Fruit fly (Drosophila melanogaster) whole organism, embryonic: ENCODE results near the gene GAPcenA.

Experiments
- BEAF-32 ChIP-seq: fragments of 200-800 bp; sonication (Bioruptor generic); optimal IDR thresholded peaks from 3 replicates; lab custom pipeline; 2017; ENCODE audit warnings: missing biosample characterization, missing genetic modification characterization, mild to moderate bottlenecking, moderate library complexity, missing genetic modification reagents
- CG10543 ChIP-seq: fragments of 200-800 bp; sonication (Bioruptor generic); optimal IDR thresholded peaks from 3 replicates; lab custom pipeline; 2017; ENCODE audit warnings: missing biosample characterization, mild to moderate bottlenecking, missing genetic modification characterization, moderate library complexity
- CG11093 ChIP-seq: fragments of 200-800 bp; sonication (Bioruptor generic); IDR thresholded peaks from 3 replicates; pipeline ENCODE4 v1.3.6; 2022; ENCODE audit warnings: missing biosample characterization, missing genetic modification characterization
- CG12299 ChIP-seq: fragments of 200-800 bp; sonication (Bioruptor generic); optimal IDR thresholded peaks from 2 replicates; lab custom pipeline; 2018; ENCODE audit warnings: missing biosample characterization, mild to moderate bottlenecking, missing genetic modification characterization
- CG1233 ChIP-seq: fragments of 200-800 bp; sonication (Bioruptor generic); optimal IDR thresholded peaks from 4 replicates; lab custom pipeline; 2018; ENCODE audit warnings: missing biosample characterization, mild to moderate bottlenecking, missing genetic modification characterization
- CG12744 ChIP-seq: fragments of 200-800 bp; sonication (Bioruptor generic); optimal IDR thresholded peaks from 2 replicates; lab custom pipeline; 2016; ENCODE audit warnings: missing biosample characterization, missing genetic modification characterization
- CG13123 ChIP-seq: fragments of 200-800 bp; sonication (Bioruptor generic); optimal IDR thresholded peaks from 2 replicates; lab custom pipeline; 2016; ENCODE audit warnings: missing biosample characterization, missing genetic modification characterization
- CG1792 ChIP-seq: fragments of 200-800 bp; sonication (Bioruptor generic); optimal IDR thresholded peaks from 2 replicates; lab custom pipeline; 2016; ENCODE audit warnings: missing biosample characterization, missing genetic modification characterization
- CG31224 ChIP-seq: fragments of 200-800 bp; sonication (Bioruptor generic); IDR thresholded peaks from 2 replicates; pipeline ENCODE4 v1.3.6; 2022; ENCODE audit warnings: missing biosample characterization, missing genetic modification characterization
- CG3163 ChIP-seq: fragments of 200-800 bp; sonication (Bioruptor generic); optimal IDR thresholded peaks from 3 replicates; lab custom pipeline; 2016; ENCODE audit warnings: missing biosample characterization, missing genetic modification characterization
- CG3281 ChIP-seq: fragments of 200-800 bp; sonication (Bioruptor generic); optimal IDR thresholded peaks from 3 replicates; lab custom pipeline; 2017; ENCODE audit warnings: missing biosample characterization, mild to moderate bottlenecking, missing genetic modification characterization
- CG4707 ChIP-seq: fragments of 200-800 bp; sonication (Bioruptor generic); optimal IDR thresholded peaks from 2 replicates; lab custom pipeline; 2018; ENCODE audit warnings: missing biosample characterization, mild to moderate bottlenecking, missing genetic modification characterization, moderate library complexity
- CG8089 ChIP-seq: fragments of 200-800 bp; sonication (Bioruptor generic); optimal IDR thresholded peaks from 3 replicates; lab custom pipeline; 2016; ENCODE audit warnings: missing biosample characterization, missing genetic modification characterization
- CG8924 ChIP-seq: fragments of 200-800 bp; optimal IDR thresholded peaks from 3 replicates; lab custom pipeline; 2019; ENCODE audit warnings: missing biosample characterization, mild to moderate bottlenecking, missing genetic modification characterization, moderate library complexity
- CG9876 ChIP-seq: fragments of 200-800 bp; sonication (Bioruptor generic); optimal IDR thresholded peaks from 2 replicates; lab custom pipeline; 2016; ENCODE audit warnings: missing biosample characterization, missing genetic modification characterization
- CoRest ChIP-seq: fragments of 200-800 bp; sonication (Bioruptor generic); optimal IDR thresholded peaks from 3 replicates; lab custom pipeline; 2018; ENCODE audit warnings: missing biosample characterization, mild to moderate bottlenecking, missing genetic modification characterization, moderate library complexity
- Mad ChIP-seq: fragments of 200-800 bp; sonication (Bioruptor generic); optimal IDR thresholded peaks from 2 replicates; lab custom pipeline; 2016; ENCODE audit warnings: missing biosample characterization, missing genetic modification characterization
- Max ChIP-seq: fragments of 200-800 bp; sonication (Bioruptor generic); optimal IDR thresholded peaks from 2 replicates; lab custom pipeline; 2016; ENCODE audit warnings: missing biosample characterization, mild to moderate bottlenecking, missing genetic modification characterization
- Neu2 ChIP-seq: fragments of 200-800 bp; sonication (Bioruptor generic); optimal IDR thresholded peaks from 3 replicates; lab custom pipeline; 2016; ENCODE audit warnings: missing biosample characterization, missing genetic modification characterization, borderline replicate concordance
- Poxn ChIP-seq: fragments of 200-800 bp; sonication (Bioruptor generic); IDR thresholded peaks from 2 replicates; pipeline ENCODE4 v1.3.6; 2022; ENCODE audit warnings: missing biosample characterization, missing genetic modification characterization
- Spps ChIP-seq: fragments of 200-800 bp; sonication (Bioruptor generic); optimal IDR thresholded peaks from 2 replicates; lab custom pipeline; 2018; ENCODE audit warnings: missing biosample characterization, mild to moderate bottlenecking, missing genetic modification characterization
- Sry-β ChIP-seq: fragments of 200-800 bp; sonication (Bioruptor generic); optimal IDR thresholded peaks from 2 replicates; lab custom pipeline; 2018; ENCODE audit warnings: missing biosample characterization, mild to moderate bottlenecking, missing genetic modification characterization, moderate library complexity
- Tbp ChIP-seq: fragments of >200 bp; optimal IDR thresholded peaks from 2 replicates; lab custom pipeline; 2018; ENCODE audit warnings: missing biosample characterization, missing genetic modification characterization
- Xbp1 ChIP-seq: fragments of 200-800 bp; sonication (Bioruptor generic); optimal IDR thresholded peaks from 3 replicates; lab custom pipeline; 2016; ENCODE audit warnings: missing biosample characterization, mild to moderate bottlenecking, missing genetic modification characterization
- ara ChIP-seq: fragments of 200-800 bp; sonication (Bioruptor generic); IDR thresholded peaks from 2 replicates; pipeline ENCODE4 v1.3.6; 2022; ENCODE audit warnings: missing biosample characterization, missing genetic modification characterization
- bbx ChIP-seq: fragments of 200-800 bp; sonication (Bioruptor generic); IDR thresholded peaks from 2 replicates; pipeline ENCODE4 v1.3.6; 2022; ENCODE audit warnings: missing biosample characterization, missing genetic modification characterization; ENCODE audit not compliant: partially characterized antibody
- bsh ChIP-seq, 2 experiments: fragments of 200-800 bp; sonication (Bioruptor generic); optimal IDR thresholded peaks; 2 replicates each; lab custom pipeline; 2017 to 2018; ENCODE audit warnings: mild to moderate bottlenecking in 2 of 2, missing biosample characterization in 2 of 2, missing genetic modification characterization in 2 of 2, moderate library complexity in 1 of 2
- cato ChIP-seq: fragments of 200-800 bp; sonication (Bioruptor generic); optimal IDR thresholded peaks from 2 replicates; lab custom pipeline; 2016; ENCODE audit warnings: missing biosample characterization, missing genetic modification characterization, borderline replicate concordance
- crol ChIP-seq: fragments of 200-800 bp; sonication (Bioruptor generic); IDR thresholded peaks from 2 replicates; pipeline ENCODE4 v1.3.6; 2022; ENCODE audit warnings: missing biosample characterization, missing genetic modification characterization
- en ChIP-seq: fragments of 200-800 bp; sonication (Bioruptor generic); optimal IDR thresholded peaks from 2 replicates; lab custom pipeline; 2016; ENCODE audit warnings: missing biosample characterization, missing genetic modification characterization
- eve ChIP-seq, 2 experiments: fragments of >200 bp; optimal IDR thresholded peaks; 2 replicates each; lab custom pipeline; 2017; ENCODE audit warnings: missing biosample characterization in 2 of 2, missing genetic modification characterization in 2 of 2
- fd102C ChIP-seq: fragments of 200-800 bp; sonication (Bioruptor generic); optimal IDR thresholded peaks from 2 replicates; lab custom pipeline; 2018; ENCODE audit warnings: missing biosample characterization, mild to moderate bottlenecking, missing genetic modification characterization, moderate library complexity
- gem ChIP-seq: fragments of 200-800 bp; sonication (Bioruptor generic); optimal IDR thresholded peaks from 2 replicates; lab custom pipeline; 2019; ENCODE audit warnings: missing biosample characterization, mild to moderate bottlenecking, missing genetic modification characterization, moderate library complexity
- grn ChIP-seq: fragments of 200-800 bp; sonication (Bioruptor generic); optimal IDR thresholded peaks from 3 replicates; lab custom pipeline; 2017; ENCODE audit warnings: missing biosample characterization, missing genetic modification characterization
- hb ChIP-seq: fragments of 200-800 bp; sonication (Bioruptor generic); IDR thresholded peaks from 3 replicates; pipeline ENCODE4 v1.3.6; 2022; ENCODE audit warnings: missing biosample characterization, missing genetic modification characterization; ENCODE audit not compliant: partially characterized antibody
- lbe ChIP-seq: fragments of 200-800 bp; sonication (Bioruptor generic); optimal IDR thresholded peaks from 2 replicates; lab custom pipeline; 2016; ENCODE audit warnings: missing biosample characterization, mild to moderate bottlenecking, missing genetic modification characterization
- mam ChIP-seq: fragments of 200-800 bp; sonication (Bioruptor generic); optimal IDR thresholded peaks from 3 replicates; lab custom pipeline; 2016; ENCODE audit warnings: missing biosample characterization, missing genetic modification characterization
- ranshi ChIP-seq: fragments of 200-800 bp; sonication (Bioruptor generic); IDR thresholded peaks from 2 replicates; pipeline ENCODE4 v1.3.6; 2022; ENCODE audit warnings: missing biosample characterization, missing genetic modification characterization
- schlank ChIP-seq: fragments of 200-800 bp; sonication (Bioruptor generic); optimal IDR thresholded peaks from 2 replicates; lab custom pipeline; 2018; ENCODE audit warnings: missing biosample characterization, mild to moderate bottlenecking, missing genetic modification characterization
- sens ChIP-seq: fragments of 200-800 bp; sonication (Bioruptor generic); peaks from one replicate; lab custom pipeline; 2016; ENCODE audit warnings: missing biosample characterization, missing genetic modification characterization
- slou ChIP-seq: fragments of 200-800 bp; sonication (Bioruptor generic); optimal IDR thresholded peaks from 3 replicates; lab custom pipeline; 2016; ENCODE audit warnings: missing biosample characterization, missing genetic modification characterization
- sr ChIP-seq: fragments of 200-800 bp; sonication (Bioruptor generic); IDR thresholded peaks from 3 replicates; pipeline ENCODE4 v1.3.6; 2022; ENCODE audit warnings: missing biosample characterization, missing genetic modification characterization
- stc ChIP-seq: fragments of 200-800 bp; sonication (Bioruptor generic); IDR thresholded peaks from 2 replicates; pipeline ENCODE4 v1.3.6; 2022; ENCODE audit warnings: missing biosample characterization, missing genetic modification characterization
- tll ChIP-seq, 2 experiments: fragments of 200-800 bp in 1 of 2; fragments of >200 bp in 1 of 2; sonication (Bioruptor generic) in 1 of 2; optimal IDR thresholded peaks; 2 replicates each; lab custom pipeline; 2017 to 2019; ENCODE audit warnings: missing biosample characterization in 2 of 2, missing genetic modification characterization in 2 of 2, mild to moderate bottlenecking in 1 of 2, moderate library complexity in 1 of 2
- tna ChIP-seq: fragments of 200-800 bp; sonication (Bioruptor generic); IDR thresholded peaks from 2 replicates; pipeline ENCODE4 v1.3.6; 2022; ENCODE audit warnings: missing biosample characterization, missing genetic modification characterization; ENCODE audit not compliant: partially characterized antibody
- trem ChIP-seq: fragments of 200-800 bp; optimal IDR thresholded peaks from 3 replicates; lab custom pipeline; 2019; ENCODE audit warnings: missing biosample characterization, mild to moderate bottlenecking, missing genetic modification characterization, moderate library complexity
- unpg ChIP-seq: fragments of 200-800 bp; sonication (Bioruptor generic); optimal IDR thresholded peaks from 3 replicates; lab custom pipeline; 2018; ENCODE audit warnings: missing biosample characterization, mild to moderate bottlenecking, missing genetic modification characterization, moderate library complexity
- zen ChIP-seq: fragments of 200-800 bp; sonication (Bioruptor generic); optimal IDR thresholded peaks from 3 replicates; lab custom pipeline; 2018; ENCODE audit warnings: missing biosample characterization, mild to moderate bottlenecking, missing genetic modification characterization, moderate library complexity
- zfh2 ChIP-seq: fragments of 200-800 bp; sonication (Bioruptor generic); optimal IDR thresholded peaks from 2 replicates; lab custom pipeline; 2016; ENCODE audit warnings: missing biosample characterization, missing genetic modification characterization

GAPcenA gene

dm6 chr3L:8315141-8315816, 31.1 kb upstream of the GAPcenA start, which contains the start of gene Cpsf6 (continued):
- peak; percentile 67 for TF ChIP-seq lbe (GFP tag; lab: Kevin White, UChicago)
- no peak for TF ChIP-seq CG1792 (GFP tag; lab: Kevin White, UChicago)
- peak; percentile 53 for TF ChIP-seq CG31224 (GFP tag; lab: Robert Waterston, UW)
- TF ChIP-seq tna, result no peak
- no peak for TF ChIP-seq slou (GFP tag; lab: Kevin White, UChicago)
- peak; percentile 64 for TF ChIP-seq Xbp1
- TF ChIP-seq fd102C (GFP tag; lab: Kevin White, UChicago), result peak; percentile 5
- peak in 1 of 2 experiments; percentile 74 for TF ChIP-seq bsh (GFP tag; optimal IDR thresholded peaks at IDR 0.05; lab: Kevin White, UChicago)
- TF ChIP-seq tll (GFP tag; optimal IDR thresholded peaks at IDR 0.05; lab: Kevin White, UChicago), result no peak
- peak; percentile 79 for TF ChIP-seq gem (tag; lab: Kevin White, UChicago)
- no peak for TF ChIP-seq en (GFP tag; lab: Kevin White, UChicago)
- TF ChIP-seq ara (GFP tag; lab: Robert Waterston, UW), result peak; percentile 18; the same call in 1 of the 2 replicates
- TF ChIP-seq trem (tag; lab: Kevin White, UChicago), result peak; percentile 87
- TF ChIP-seq CG1233 (GFP tag; lab: Kevin White, UChicago), result peak; percentile 33
- TF ChIP-seq mam (GFP tag; lab: Kevin White, UChicago), result peak; percentile 30
- TF ChIP-seq Sry-β, result no peak
- TF ChIP-seq CG9876 (GFP tag; lab: Kevin White, UChicago), result no peak
- TF ChIP-seq CG3281, result peak; percentile 19
- no peak for TF ChIP-seq stc
- TF ChIP-seq crol (GFP tag; lab: Robert Waterston, UW), result peak; percentile 94
- TF ChIP-seq CG12744 (GFP tag; lab: Kevin White, UChicago), result no peak
- peak; percentile 80 for TF ChIP-seq unpg (GFP tag; lab: Kevin White, UChicago)
- TF ChIP-seq sr (GFP tag; lab: Robert Waterston, UW), result 0 out of 3 replicates have a peak, but pooled peaks have one; percentile 2
- peak; percentile 19 for TF ChIP-seq cato (GFP tag; lab: Kevin White, UChicago)
- peak; percentile 66 for TF ChIP-seq CG8924 (tag; lab: Kevin White, UChicago)
- TF ChIP-seq hb (GFP tag; lab: Robert Waterston, UW), result no peak
- no peak for TF ChIP-seq CG13123 (GFP tag; lab: Kevin White, UChicago)
- no peak for TF ChIP-seq schlank (tag; lab: Kevin White, UChicago)
- peak; percentile 86 for TF ChIP-seq CoRest (tag; lab: Kevin White, UChicago)
- TF ChIP-seq CG3163 (GFP tag; lab: Kevin White, UChicago), result no peak
- TF ChIP-seq bbx (GFP tag; lab: Robert Waterston, UW), result no peak
- TF ChIP-seq eve (GFP tag; optimal IDR thresholded peaks at IDR 0.05; lab: Kevin White, UChicago), result no peak
- peak; percentile 28 for TF ChIP-seq CG10543 (GFP tag; lab: Kevin White, UChicago)
- TF ChIP-seq Neu2 (GFP tag; lab: Kevin White, UChicago), result no peak
- TF ChIP-seq zen (tag; lab: Kevin White, UChicago), result peak; percentile 89
- peak; percentile 86 for TF ChIP-seq sens (GFP tag; lab: Kevin White, UChicago)
- TF ChIP-seq Spps (tag; lab: Kevin White, UChicago), result peak; percentile 38
- TF ChIP-seq zfh2 (GFP tag; lab: Kevin White, UChicago), result peak; percentile 33
- peak; percentile 54 for TF ChIP-seq BEAF-32 (GFP tag; lab: Kevin White, UChicago)
- peak; percentile 27 for TF ChIP-seq Tbp (GFP tag; lab: Kevin White, UChicago)
- peak; percentile 47 for TF ChIP-seq Mad (GFP tag; lab: Kevin White, UChicago)
- peak; percentile 41 for TF ChIP-seq CG12299 (tag; lab: Kevin White, UChicago)
- TF ChIP-seq CG11093, result peak; percentile 42; the same call in 1 of the 3 replicates
- no peak; the same call in 1 of the 2 replicates for TF ChIP-seq ranshi (GFP tag; lab: Robert Waterston, UW)
- peak; percentile 25 for TF ChIP-seq CG8089
- no peak for TF ChIP-seq CG4707 (GFP tag; lab: Kevin White, UChicago)
- peak; percentile 51 for TF ChIP-seq Max
- TF ChIP-seq Poxn, result no peak
- TF ChIP-seq grn (GFP tag; lab: Kevin White, UChicago), result no peak
